Worm (Caenorhabditis elegans) whole organism, L4 larva: ENCODE measurements around the gene nhx-2.

ENCODE experiments used
- lin-13 ChIP-seq: fragments of 150-350 bp; optimal IDR thresholded peaks from 2 replicates; lab custom pipeline; 2014; ENCODE audit warnings: missing biosample characterization, missing genetic modification reagents, missing genetic modification characterization
- unc-62 ChIP-seq, 3 experiments: fragments of 150-350 bp in 1 of 3; sonication (generic microtip); optimal IDR thresholded peaks in 2 of 3; peaks in 1 of 3; 1 replicate in 1 of 3; 2 replicates in 2 of 3; lab custom pipeline; 2014 to 2017; ENCODE audit warnings: missing biosample characterization in 3 of 3, missing genetic modification characterization in 3 of 3, missing genetic modification reagents in 3 of 3, missing genotype in 1 of 3
- zfp-3 ChIP-seq: fragments of 200-800 bp; sonication (Bioruptor generic); conservative IDR thresholded peaks from 2 replicates; pipeline ENCODE4 v1.3.6; 2022; ENCODE audit warnings: missing genetic modification reagents, missing genetic modification characterization, missing compliant biosample characterization

DNA sequence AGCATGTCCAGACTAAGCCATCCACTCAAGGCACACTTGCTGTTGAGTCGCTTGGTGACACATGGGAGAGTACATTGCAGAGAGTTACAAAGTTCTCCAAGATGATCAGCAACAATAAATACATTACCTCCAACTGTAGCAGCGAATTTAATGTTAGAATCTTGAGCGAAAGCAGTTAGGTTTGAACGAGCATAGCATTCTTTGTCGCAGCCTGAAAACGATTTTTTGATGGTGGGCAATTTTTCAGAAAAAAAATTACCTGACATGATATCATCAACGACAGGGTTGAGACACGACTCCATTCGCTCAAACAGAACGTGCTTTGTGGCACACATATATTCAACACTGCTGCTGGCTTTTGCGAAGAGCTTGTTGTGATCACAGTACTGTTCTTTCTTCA is 30.7 kb downstream of the nhx-2 start:
- TF ChIP-seq lin-13 = no peak
- no peak for TF ChIP-seq zfp-3 (GFP tag; lab: Robert Waterston, UW)
- TF ChIP-seq unc-62 (GFP tag; optimal IDR thresholded peaks at IDR 0.05 in 1 of 2; lab: Kevin White, UChicago) = no peak
- no peak for TF ChIP-seq unc-62 (tag; optimal IDR thresholded peaks at IDR 0.05; lab: Kevin White, UChicago)
